Fruit fly (Drosophila melanogaster) whole organism: ENCODE results near the gene CG12253.
A peak's percentile ranks its signal among the peaks of the same experiment; 100 is the strongest.

Source experiments
- CG8478 ChIP-seq: fragments of >200 bp; optimal IDR thresholded peaks from 2 replicates; lab custom pipeline; 2018; ENCODE audit warnings: inconsistent platforms
- Dll ChIP-seq: fragments of >200 bp; optimal IDR thresholded peaks from 2 replicates; lab custom pipeline; 2017
- EcR ChIP-seq, 2 experiments: fragments of >200 bp; optimal IDR thresholded peaks; 2 replicates each; lab custom pipeline; 2017; ENCODE audit warnings: missing biosample characterization in 2 of 2, missing genetic modification characterization in 2 of 2, missing genetic modification reagents in 2 of 2
- pan ChIP-seq: fragments of >200 bp; optimal IDR thresholded peaks from 2 replicates; lab custom pipeline; 2017
- psq ChIP-seq: fragments of >200 bp; optimal IDR thresholded peaks from 2 replicates; lab custom pipeline; 2017
- usp ChIP-seq: fragments of >200 bp; optimal IDR thresholded peaks from 2 replicates; lab custom pipeline; 2017; ENCODE audit warnings: missing biosample characterization, missing genetic modification characterization, mixed read lengths

The CG12253 gene

dm6 chr2L:10976046-10976863 is 11.4 kb upstream of the CG12253 start, which contains the start of the genes ATPsynG and SCAR:
TSS of gene ATPsynG (minus strand) at chr2L:10976399.
TSS of gene SCAR (plus strand) at chr2L:10976772.
- no peak for TF ChIP-seq pan (lab: Kevin White, UChicago)
- no peak for TF ChIP-seq usp (GFP tag; lab: Kevin White, UChicago)
- TF ChIP-seq psq (lab: Kevin White, UChicago): no peak
- no peak for TF ChIP-seq EcR (GFP tag; optimal IDR thresholded peaks at IDR 0.05; lab: Kevin White, UChicago)
- TF ChIP-seq Dll (lab: Kevin White, UChicago): no peak
- TF ChIP-seq CG8478 (lab: Kevin White, UChicago): no peak

dm6 chr2L:10976864-10977586 is 10.6 kb upstream of the CG12253 start:
- TF ChIP-seq Dll (lab: Kevin White, UChicago): no peak
- peak; percentile 46 for TF ChIP-seq pan (lab: Kevin White, UChicago)

- TF ChIP-seq Dll (lab: Kevin White, UChicago) (no peak), EcR (GFP tag; optimal IDR thresholded peaks at IDR 0.05; lab: Kevin White, UChicago) (no peak), CG8478 (lab: Kevin White, UChicago) (no peak), pan (lab: Kevin White, UChicago) (no peak), psq (lab: Kevin White, UChicago) (no peak)
Observed at dm6 chr2L:10986138-10986537, 1.5 kb upstream of the CG12253 start.

- TF ChIP-seq Dll (lab: Kevin White, UChicago): no peak
Observed at dm6 chr2L:10988026-10988425, 420 bp downstream of the CG12253 start.

dm6 chr2L:10989162-10989561 is 1.6 kb downstream of the CG12253 start, which contains the start of gene TTLL4A:
TSS of gene TTLL4A (plus strand) at chr2L:10989401.
- TF ChIP-seq psq (lab: Kevin White, UChicago) (no peak), CG8478 (lab: Kevin White, UChicago) (no peak), EcR (GFP tag; optimal IDR thresholded peaks at IDR 0.05; lab: Kevin White, UChicago) (no peak), pan (lab: Kevin White, UChicago) (no peak), usp (GFP tag; lab: Kevin White, UChicago) (no peak), Dll (lab: Kevin White, UChicago) (no peak)

- TF ChIP-seq usp (GFP tag; lab: Kevin White, UChicago) (no peak), EcR (GFP tag; optimal IDR thresholded peaks at IDR 0.05; lab: Kevin White, UChicago) (no peak), psq (lab: Kevin White, UChicago) (no peak), pan (lab: Kevin White, UChicago) (no peak)
Observed at dm6 chr2L:11001376-11002122, 13.9 kb downstream of the CG12253 start, which contains the start of the genes aub and lectin-33A. TSS of gene aub (minus strand) at chr2L:11001476. TSS of gene lectin-33A (plus strand) at chr2L:11002072.

- TF ChIP-seq pan (lab: Kevin White, UChicago) (no peak), CG8478 (lab: Kevin White, UChicago) (no peak), Dll (lab: Kevin White, UChicago) (no peak), psq (lab: Kevin White, UChicago) (no peak), usp (GFP tag; lab: Kevin White, UChicago) (no peak), EcR (GFP tag; optimal IDR thresholded peaks at IDR 0.05; lab: Kevin White, UChicago) (no peak)
Observed at dm6 chr2L:11003925-11004673, 16.5 kb downstream of the CG12253 start, which contains the start of gene RpL9. TSS of gene RpL9 (minus strand) at chr2L:11004189.

- TF ChIP-seq pan (lab: Kevin White, UChicago) (no peak), psq (lab: Kevin White, UChicago) (no peak), Dll (lab: Kevin White, UChicago) (no peak), usp (GFP tag; lab: Kevin White, UChicago) (no peak), CG8478 (lab: Kevin White, UChicago) (no peak), EcR (GFP tag; optimal IDR thresholded peaks at IDR 0.05; lab: Kevin White, UChicago) (no peak)
Observed at dm6 chr2L:11004674-11005045, 17.1 kb downstream of the CG12253 start, which contains the start of gene Nup154. TSS of gene Nup154 (plus strand) at chr2L:11004820.

- no peak for TF ChIP-seq usp (GFP tag; lab: Kevin White, UChicago)
- TF ChIP-seq CG8478 (lab: Kevin White, UChicago): no peak
- no peak for TF ChIP-seq pan (lab: Kevin White, UChicago)
- no peak for TF ChIP-seq psq (lab: Kevin White, UChicago)
Observed at dm6 chr2L:11010999-11011398, 23.4 kb downstream of the CG12253 start, which contains the start of the genes Art8 and dUTPase. TSS of gene Art8 (minus strand) at chr2L:11011086. TSS of gene dUTPase (plus strand) at chr2L:11011312.

- TF ChIP-seq psq (lab: Kevin White, UChicago): no peak
Observed at dm6 chr2L:11014018-11014611, 26.5 kb downstream of the CG12253 start.
